Fruit fly (Drosophila melanogaster) whole organism, prepupa: Measurements from ENCODE around the gene CG17260.
A peak's percentile ranks its signal among the peaks of the same experiment; 100 is the strongest.

Experiments used
- Blimp-1 ChIP-seq: fragments of 200-800 bp; sonication (Bioruptor generic); optimal IDR thresholded peaks from 3 replicates; lab custom pipeline; 2017; ENCODE audit warnings: missing biosample characterization, missing genetic modification characterization, mild to moderate bottlenecking, moderate library complexity, missing genetic modification reagents
- CG10631 ChIP-seq: fragments of 200-800 bp; sonication (Bioruptor generic); optimal IDR thresholded peaks from 2 replicates; lab custom pipeline; 2016; ENCODE audit warnings: missing biosample characterization, missing genetic modification characterization
- CG10669 ChIP-seq: fragments of 200-800 bp; sonication (Bioruptor generic); optimal IDR thresholded peaks from 3 replicates; lab custom pipeline; 2018; ENCODE audit warnings: missing biosample characterization, mild to moderate bottlenecking, missing genetic modification characterization, moderate library complexity
- CG11294 ChIP-seq: fragments of 200-800 bp; sonication (Bioruptor generic); IDR thresholded peaks from 2 replicates; pipeline ENCODE4 v1.3.6; 2022; ENCODE audit warnings: missing biosample characterization, missing genetic modification characterization
- CG11762 ChIP-seq: fragments of 200-800 bp; sonication (Bioruptor generic); optimal IDR thresholded peaks from 3 replicates; lab custom pipeline; 2016; ENCODE audit warnings: missing biosample characterization, missing genetic modification characterization; ENCODE audit not compliant: insufficient read depth
- CG11902 ChIP-seq: fragments of 200-800 bp; sonication (Bioruptor generic); optimal IDR thresholded peaks from 3 replicates; lab custom pipeline; 2016; ENCODE audit warnings: missing biosample characterization, missing genetic modification characterization
- CG15336 ChIP-seq: fragments of 200-800 bp; sonication (Bioruptor generic); IDR thresholded peaks from 2 replicates; pipeline ENCODE4 v1.3.6; 2022; ENCODE audit warnings: missing biosample characterization, missing genetic modification characterization
- CG1621 ChIP-seq: fragments of 200-800 bp; sonication (Bioruptor generic); optimal IDR thresholded peaks from 3 replicates; lab custom pipeline; 2018; ENCODE audit warnings: missing biosample characterization, mild to moderate bottlenecking, missing genetic modification characterization
- CG3032 ChIP-seq: fragments of 200-800 bp; optimal IDR thresholded peaks from 2 replicates; lab custom pipeline; 2019; ENCODE audit warnings: missing biosample characterization, mild to moderate bottlenecking, missing genetic modification characterization, moderate library complexity
- CG31627 ChIP-seq: fragments of 200-800 bp; sonication (Bioruptor generic); optimal IDR thresholded peaks from 3 replicates; lab custom pipeline; 2016; ENCODE audit warnings: missing biosample characterization, missing genetic modification characterization
- CG32006 ChIP-seq: fragments of 200-800 bp; sonication (Bioruptor generic); optimal IDR thresholded peaks from 3 replicates; lab custom pipeline; 2017; ENCODE audit warnings: missing biosample characterization, mild to moderate bottlenecking, missing genetic modification characterization
- CG34406 ChIP-seq: fragments of 200-800 bp; sonication (Bioruptor generic); optimal IDR thresholded peaks from 3 replicates; lab custom pipeline; 2016; ENCODE audit warnings: missing biosample characterization, missing genetic modification characterization
- CG3919 ChIP-seq: fragments of 200-800 bp; sonication (Bioruptor generic); optimal IDR thresholded peaks from 3 replicates; lab custom pipeline; 2016; ENCODE audit warnings: missing biosample characterization, missing genetic modification characterization
- CG4318 ChIP-seq: fragments of 200-800 bp; sonication (Bioruptor generic); optimal IDR thresholded peaks from 3 replicates; lab custom pipeline; 2017; ENCODE audit warnings: missing biosample characterization, mild to moderate bottlenecking, missing genetic modification characterization
- CG6163 ChIP-seq: fragments of 200-800 bp; sonication (Bioruptor generic); IDR thresholded peaks from 3 replicates; pipeline ENCODE4 v1.3.6; 2022; ENCODE audit warnings: missing biosample characterization, missing genetic modification characterization
- CG6276 ChIP-seq: fragments of 200-800 bp; sonication (Bioruptor generic); optimal IDR thresholded peaks from 2 replicates; lab custom pipeline; 2017; ENCODE audit warnings: missing biosample characterization, mild to moderate bottlenecking, missing genetic modification characterization
- CG6808 ChIP-seq: fragments of 200-800 bp; sonication (Bioruptor generic); optimal IDR thresholded peaks from 3 replicates; lab custom pipeline; 2017; ENCODE audit warnings: missing biosample characterization, missing genetic modification characterization, mild to moderate bottlenecking, moderate library complexity, missing genetic modification reagents
- CG6854 ChIP-seq: fragments of 200-800 bp; sonication (Bioruptor generic); optimal IDR thresholded peaks from 2 replicates; lab custom pipeline; 2017; ENCODE audit warnings: missing biosample characterization, mild to moderate bottlenecking, missing genetic modification characterization
- CG7368 ChIP-seq: fragments of 200-800 bp; sonication (Bioruptor generic); optimal IDR thresholded peaks from 3 replicates; lab custom pipeline; 2016; ENCODE audit warnings: missing biosample characterization, missing genetic modification characterization
- CG8119 ChIP-seq: fragments of 200-800 bp; sonication (Bioruptor generic); IDR thresholded peaks from 3 replicates; pipeline ENCODE4 v1.3.6; 2022; ENCODE audit warnings: missing biosample characterization, missing genetic modification characterization
- CG8319 ChIP-seq: fragments of 200-800 bp; sonication (Bioruptor generic); optimal IDR thresholded peaks from 3 replicates; lab custom pipeline; 2016; ENCODE audit warnings: missing biosample characterization, missing genetic modification characterization
- CG8632 ChIP-seq: fragments of 200-800 bp; sonication (Bioruptor generic); optimal IDR thresholded peaks from 3 replicates; lab custom pipeline; 2016; ENCODE audit warnings: missing biosample characterization, missing genetic modification characterization
- CG9139 ChIP-seq: fragments of 200-800 bp; sonication (Bioruptor generic); optimal IDR thresholded peaks from 3 replicates; lab custom pipeline; 2017; ENCODE audit warnings: missing biosample characterization, mild to moderate bottlenecking, missing genetic modification characterization
- Eip78C ChIP-seq: fragments of 200-800 bp; sonication (Bioruptor generic); peaks from one replicate; lab custom pipeline; 2016; ENCODE audit warnings: missing biosample characterization, missing genetic modification characterization
- Eip93F ChIP-seq: fragments of 200-800 bp; sonication (Bioruptor generic); optimal IDR thresholded peaks from 2 replicates; lab custom pipeline; 2016; ENCODE audit warnings: missing biosample characterization, mild to moderate bottlenecking, missing genetic modification characterization
- Ets21C ChIP-seq: fragments of 200-800 bp; sonication (Bioruptor generic); optimal IDR thresholded peaks from 3 replicates; lab custom pipeline; 2016; ENCODE audit warnings: missing biosample characterization, missing genetic modification characterization
- Gug ChIP-seq: fragments of 200-800 bp; sonication (Bioruptor generic); IDR thresholded peaks from 2 replicates; pipeline ENCODE4 v1.3.6; 2022; ENCODE audit warnings: missing biosample characterization, missing genetic modification characterization
- Hr38 ChIP-seq: sonication (Bioruptor generic); optimal IDR thresholded peaks from 2 replicates; lab custom pipeline; 2016; ENCODE audit warnings: missing biosample characterization, missing genetic modification characterization
- Hr4 ChIP-seq: fragments of 200-800 bp; sonication (Bioruptor generic); optimal IDR thresholded peaks from 3 replicates; lab custom pipeline; 2016; ENCODE audit warnings: missing biosample characterization, missing genetic modification characterization
- Lpt ChIP-seq: fragments of 200-800 bp; sonication (Bioruptor generic); optimal IDR thresholded peaks from 3 replicates; lab custom pipeline; 2016; ENCODE audit warnings: missing biosample characterization, missing genetic modification characterization
- Met ChIP-seq: fragments of 200-800 bp; sonication (Bioruptor generic); optimal IDR thresholded peaks from 3 replicates; lab custom pipeline; 2016; ENCODE audit warnings: missing biosample characterization, missing genetic modification characterization
- OdsH ChIP-seq: fragments of 200-800 bp; sonication (Bioruptor generic); optimal IDR thresholded peaks from 3 replicates; lab custom pipeline; 2016; ENCODE audit warnings: missing biosample characterization, missing genetic modification characterization
- Smox ChIP-seq: fragments of 200-800 bp; sonication (Bioruptor generic); optimal IDR thresholded peaks from 3 replicates; lab custom pipeline; 2016; ENCODE audit warnings: missing biosample characterization, missing genetic modification characterization
- Sox102F ChIP-seq: fragments of 200-800 bp; sonication (Bioruptor generic); optimal IDR thresholded peaks from 2 replicates; lab custom pipeline; 2016; ENCODE audit warnings: missing biosample characterization, mild to moderate bottlenecking, missing genetic modification characterization
- Sox14 ChIP-seq: fragments of 200-800 bp; sonication (Bioruptor generic); optimal IDR thresholded peaks from 3 replicates; lab custom pipeline; 2016; ENCODE audit warnings: missing biosample characterization, missing genetic modification characterization
- Sox15 ChIP-seq: fragments of 200-800 bp; sonication (Bioruptor generic); optimal IDR thresholded peaks from 3 replicates; lab custom pipeline; 2016; ENCODE audit warnings: missing biosample characterization, missing genetic modification characterization
- achi ChIP-seq: fragments of 200-800 bp; sonication (Bioruptor generic); optimal IDR thresholded peaks from 3 replicates; lab custom pipeline; 2016; ENCODE audit warnings: missing biosample characterization, missing genetic modification characterization
- acj6 ChIP-seq: fragments of 200-800 bp; sonication (Bioruptor generic); optimal IDR thresholded peaks from 3 replicates; lab custom pipeline; 2016; ENCODE audit warnings: missing biosample characterization, missing genetic modification characterization
- cyc ChIP-seq: fragments of 200-800 bp; sonication (Bioruptor generic); optimal IDR thresholded peaks from 3 replicates; lab custom pipeline; 2016; ENCODE audit warnings: missing biosample characterization, missing genetic modification characterization
- dsx ChIP-seq: fragments of 200-800 bp; optimal IDR thresholded peaks from 3 replicates; lab custom pipeline; 2019; ENCODE audit warnings: missing biosample characterization, mild to moderate bottlenecking, missing genetic modification characterization, moderate library complexity; ENCODE audit not compliant: poor library complexity, severe bottlenecking
- eg ChIP-seq: fragments of 200-800 bp; sonication (Bioruptor generic); IDR thresholded peaks from 3 replicates; pipeline ENCODE4 v1.3.6; 2022; ENCODE audit warnings: missing biosample characterization, missing genetic modification characterization
- esn ChIP-seq: fragments of 200-800 bp; sonication (Bioruptor generic); optimal IDR thresholded peaks from 2 replicates; lab custom pipeline; 2016; ENCODE audit warnings: missing biosample characterization, mild to moderate bottlenecking, missing genetic modification characterization, moderate library complexity
- fd59A ChIP-seq: fragments of 200-800 bp; sonication (Bioruptor generic); optimal IDR thresholded peaks from 2 replicates; lab custom pipeline; 2017; ENCODE audit warnings: missing biosample characterization, mild to moderate bottlenecking, missing genetic modification characterization, missing genetic modification reagents
- fd85E ChIP-seq: fragments of 200-800 bp; sonication (Bioruptor generic); optimal IDR thresholded peaks from 3 replicates; lab custom pipeline; 2016; ENCODE audit warnings: missing biosample characterization, missing genetic modification characterization
- lz ChIP-seq: fragments of 200-800 bp; sonication (Bioruptor generic); optimal IDR thresholded peaks from 3 replicates; lab custom pipeline; 2016; ENCODE audit warnings: missing biosample characterization, missing genetic modification characterization
- net ChIP-seq: fragments of 200-800 bp; sonication (Bioruptor generic); optimal IDR thresholded peaks from 3 replicates; lab custom pipeline; 2016; ENCODE audit warnings: missing biosample characterization, missing genetic modification characterization
- pdm3 ChIP-seq: fragments of 200-800 bp; sonication (Bioruptor generic); optimal IDR thresholded peaks from 3 replicates; lab custom pipeline; 2016; ENCODE audit warnings: missing biosample characterization, missing genetic modification characterization
- salr ChIP-seq, 2 experiments: fragments of 200-800 bp; sonication (Bioruptor generic); optimal IDR thresholded peaks; 3 replicates each; lab custom pipeline; 2016 to 2018; ENCODE audit warnings: missing biosample characterization in 2 of 2, missing genetic modification characterization in 2 of 2, mild to moderate bottlenecking in 1 of 2
- spab ChIP-seq: fragments of 200-800 bp; sonication (Bioruptor generic); optimal IDR thresholded peaks from 2 replicates; lab custom pipeline; 2017; ENCODE audit warnings: missing biosample characterization, mild to moderate bottlenecking, missing genetic modification characterization, missing genetic modification reagents
- ss ChIP-seq, 2 experiments: fragments of 200-800 bp; sonication (Bioruptor generic); optimal IDR thresholded peaks; 2 replicates in 1 of 2; 3 replicates in 1 of 2; lab custom pipeline; 2017 to 2018; ENCODE audit warnings: mild to moderate bottlenecking in 2 of 2, missing biosample characterization in 2 of 2, missing genetic modification characterization in 2 of 2, moderate library complexity in 1 of 2
- topi ChIP-seq: fragments of 200-800 bp; sonication (Bioruptor generic); optimal IDR thresholded peaks from 3 replicates; lab custom pipeline; 2016; ENCODE audit warnings: missing biosample characterization, missing genetic modification characterization
- vri ChIP-seq: fragments of 200-800 bp; sonication (Bioruptor generic); optimal IDR thresholded peaks from 3 replicates; lab custom pipeline; 2016; ENCODE audit warnings: missing biosample characterization, mild to moderate bottlenecking, missing genetic modification characterization

The CG17260 gene

dm6 chr2L:3011484-3011883 lies 25.5 kb upstream of the CG17260 start:
- peak; percentile 74 for TF ChIP-seq CG10669 (GFP tag; lab: Kevin White, UChicago)
- peak; percentile 86 for TF ChIP-seq pdm3
- TF ChIP-seq CG7368 (GFP tag; lab: Kevin White, UChicago) = peak; percentile 76
- peak; percentile 1 for TF ChIP-seq Hr4 (GFP tag; lab: Kevin White, UChicago)
- TF ChIP-seq Eip78C (GFP tag; lab: Kevin White, UChicago) = peak; percentile 96
- peak; percentile 81 for TF ChIP-seq CG10631 (GFP tag; lab: Kevin White, UChicago)
- peak; percentile 45 to 80 for TF ChIP-seq ss (GFP tag; optimal IDR thresholded peaks at IDR 0.05; lab: Kevin White, UChicago)
- TF ChIP-seq CG8119 (GFP tag; lab: Robert Waterston, UW) = peak; percentile 50; the same call in 1 of the 3 replicates
- no peak for TF ChIP-seq Gug (GFP tag; lab: Robert Waterston, UW)
- peak; percentile 57; the same call in 1 of the 2 replicates for TF ChIP-seq CG15336 (GFP tag; lab: Robert Waterston, UW)
- 0 out of 3 replicates have a peak, but pooled peaks have one; percentile 19 for TF ChIP-seq eg (GFP tag; lab: Robert Waterston, UW)
- peak; percentile 73 for TF ChIP-seq CG3032 (tag; lab: Kevin White, UChicago)
- peak; percentile 50 for TF ChIP-seq Eip93F (GFP tag; lab: Kevin White, UChicago)
- peak; percentile 85 for TF ChIP-seq Sox102F
- TF ChIP-seq fd59A (GFP tag; lab: Kevin White, UChicago) = peak; percentile 71
- TF ChIP-seq Met = peak; percentile 88
- TF ChIP-seq CG34406 (GFP tag; lab: Kevin White, UChicago) = peak; percentile 81
- peak; percentile 77 for TF ChIP-seq CG11902 (GFP tag; lab: Kevin White, UChicago)
- peak; percentile 85 for TF ChIP-seq lz (GFP tag; lab: Kevin White, UChicago)
- peak; percentile 74 for TF ChIP-seq net (GFP tag; lab: Kevin White, UChicago)
- no peak for TF ChIP-seq Hr38 (GFP tag; lab: Kevin White, UChicago)
- TF ChIP-seq CG32006 = peak; percentile 47
- TF ChIP-seq fd85E = peak; percentile 13
- peak; percentile 63 for TF ChIP-seq CG6854 (GFP tag; lab: Kevin White, UChicago)
- TF ChIP-seq CG6276 = no peak
- TF ChIP-seq CG3919 (GFP tag; lab: Kevin White, UChicago) = peak; percentile 86
- peak; percentile 76 for TF ChIP-seq Sox15 (GFP tag; lab: Kevin White, UChicago)
- no peak for TF ChIP-seq CG11294 (GFP tag; lab: Robert Waterston, UW)
- TF ChIP-seq Sox14 (GFP tag; lab: Kevin White, UChicago) = peak; percentile 80
- TF ChIP-seq dsx (GFP tag; lab: Kevin White, UChicago) = peak; percentile 76
- TF ChIP-seq CG8632 = peak; percentile 79
- TF ChIP-seq acj6 = peak; percentile 83
- peak; percentile 77 for TF ChIP-seq OdsH (GFP tag; lab: Kevin White, UChicago)
- TF ChIP-seq CG4318 = no peak
- peak; percentile 78 for TF ChIP-seq achi
- TF ChIP-seq Lpt (GFP tag; lab: Kevin White, UChicago) = peak; percentile 23
- peak; percentile 62 for TF ChIP-seq Blimp-1 (GFP tag; lab: Kevin White, UChicago)
- TF ChIP-seq cyc (GFP tag; lab: Kevin White, UChicago) = peak; percentile 88
- TF ChIP-seq CG11762 (GFP tag; lab: Kevin White, UChicago) = peak; percentile 62
- peak; percentile 91 for TF ChIP-seq CG31627 (GFP tag; lab: Kevin White, UChicago)
- peak; percentile 68 for TF ChIP-seq CG1621 (tag; lab: Kevin White, UChicago)
- peak; percentile 88 for TF ChIP-seq topi (GFP tag; lab: Kevin White, UChicago)
- peak; percentile 27 to 68 for TF ChIP-seq salr (GFP tag; optimal IDR thresholded peaks at IDR 0.05; lab: Kevin White, UChicago)
- peak; percentile 53 for TF ChIP-seq CG6808
- TF ChIP-seq CG6163 (GFP tag; lab: Robert Waterston, UW) = peak; percentile 70
- TF ChIP-seq vri = peak; percentile 65
- peak; percentile 83 for TF ChIP-seq Smox (GFP tag; lab: Kevin White, UChicago)
- peak; percentile 17 for TF ChIP-seq CG9139 (GFP tag; lab: Kevin White, UChicago)
- TF ChIP-seq Ets21C = peak; percentile 81
- TF ChIP-seq CG8319 (GFP tag; lab: Kevin White, UChicago) = peak; percentile 65
- peak; percentile 61 for TF ChIP-seq spab (GFP tag; lab: Kevin White, UChicago)
- peak; percentile 90 for TF ChIP-seq esn
